Fruit fly (Drosophila melanogaster): ENCODE results near the gene CG13251.

Gene CG13251

DNA sequence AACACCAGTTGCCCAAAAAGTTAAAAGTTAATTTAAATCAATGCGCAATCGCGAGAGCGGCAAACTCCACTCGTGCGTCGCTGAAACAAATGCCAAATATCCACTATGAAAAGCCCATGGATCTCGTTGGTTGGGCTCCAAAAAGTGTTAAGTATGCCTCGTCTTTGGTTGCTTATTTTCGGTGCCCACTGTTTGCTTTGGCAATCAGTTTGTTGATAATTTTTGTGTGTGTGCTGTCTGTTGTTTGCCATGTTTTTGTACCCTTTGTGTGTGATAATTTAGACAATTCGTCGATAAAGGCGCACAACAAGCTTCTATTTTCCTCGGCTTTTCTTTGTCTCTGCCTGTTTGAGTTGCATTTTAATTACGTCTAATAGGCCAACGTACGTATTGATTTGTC is 27.0 kb downstream of the CG13251 start (continued):
- TF ChIP-seq CG13424 (tag; optimal IDR thresholded peaks at IDR 0.05) (peak; percentile 13), wek (GFP tag; optimal IDR thresholded peaks at IDR 0.05) (peak; percentile 41), Jarid2 (GFP tag; optimal IDR thresholded peaks at IDR 0.05) (peak; percentile 30), Xrp1 (GFP tag; IDR thresholded peaks at IDR 0.05) (peak; percentile 41), CG17385 (GFP tag; optimal IDR thresholded peaks at IDR 0.05) (peak; percentile 10), CrebB (tag; optimal IDR thresholded peaks at IDR 0.05) (no peak), unpg (GFP tag; optimal IDR thresholded peaks at IDR 0.05) (peak; percentile 18), CoRest (tag; optimal IDR thresholded peaks at IDR 0.05) (peak; percentile 6), CG4282 (GFP tag; optimal IDR thresholded peaks at IDR 0.05) (no peak), Dip2 (GFP tag; IDR thresholded peaks at IDR 0.05) (no peak), CG1603 (tag; optimal IDR thresholded peaks at IDR 0.05) (peak; percentile 10), CG11456 (GFP tag; IDR thresholded peaks at IDR 0.05) (0 out of 3 replicates have a peak, but pooled peaks have one; percentile 39), HLH4C (GFP tag; IDR thresholded peaks at IDR 0.05; ENCODE audit: partially characterized antibody) (no peak), ATbp (GFP tag; optimal IDR thresholded peaks at IDR 0.05) (peak; percentile 61), mirr (GFP tag; optimal IDR thresholded peaks at IDR 0.05) (peak; percentile 59), Dref (GFP tag; IDR thresholded peaks at IDR 0.05) (no peak), dmrt99B (tag; optimal IDR thresholded peaks at IDR 0.05) (peak; percentile 40), CG1233 (GFP tag; optimal IDR thresholded peaks at IDR 0.05) (peak; percentile 53), bowl (GFP tag; IDR thresholded peaks at IDR 0.05) (no peak), CG10543 (GFP tag; optimal IDR thresholded peaks at IDR 0.05) (peak; percentile 21), C15 (GFP tag; IDR thresholded peaks at IDR 0.05) (no peak), PHDP (tag; optimal IDR thresholded peaks at IDR 0.05) (peak; percentile 15), CG6813 (GFP tag; optimal IDR thresholded peaks at IDR 0.05) (peak; percentile 25), CG4360 (GFP tag; IDR thresholded peaks at IDR 0.05) (no peak), Sox100B (GFP tag; optimal IDR thresholded peaks at IDR 0.05) (peak; percentile 42), CG6791 (GFP tag; IDR thresholded peaks at IDR 0.05; ENCODE audit: partially characterized antibody) (0 out of 3 replicates have a peak, but pooled peaks have one; percentile 30), HLH3B (GFP tag; IDR thresholded peaks at IDR 0.05) (peak; percentile 23; the same call in 1 of the 2 replicates), CG11723 (GFP tag; optimal IDR thresholded peaks at IDR 0.05) (peak; percentile 16), dpn (GFP tag; optimal IDR thresholded peaks at IDR 0.05) (no peak), fd102C (GFP tag; optimal IDR thresholded peaks at IDR 0.05) (no peak), CG10209 (GFP tag; optimal IDR thresholded peaks at IDR 0.05) (peak; percentile 18), Meics (GFP tag; optimal IDR thresholded peaks at IDR 0.05) (peak; percentile 33), Sox102F (GFP tag; optimal IDR thresholded peaks at IDR 0.05) (peak; percentile 16), hb (GFP tag; IDR thresholded peaks at IDR 0.05; ENCODE audit: partially characterized antibody) (no peak), CG11398 (GFP tag; optimal IDR thresholded peaks at IDR 0.05) (no peak), pan (optimal IDR thresholded peaks at IDR 0.05) (no peak), pan (GFP tag; optimal IDR thresholded peaks at IDR 0.05 in 1 of 2, IDR thresholded peaks at IDR 0.05 in 1 of 2) (peak in 1 of 2 experiments; percentile 42), CG6765 (GFP tag; optimal IDR thresholded peaks at IDR 0.05) (peak; percentile 19), Atf-2 (GFP tag; optimal IDR thresholded peaks at IDR 0.05) (no peak), CG4707 (GFP tag; optimal IDR thresholded peaks at IDR 0.05) (peak; percentile 9), CkIIα-i1 (GFP tag; IDR thresholded peaks at IDR 0.05) (no peak), CG15696 (tag; optimal IDR thresholded peaks at IDR 0.05) (peak; percentile 15), CG11247 (GFP tag; IDR thresholded peaks at IDR 0.05) (no peak), CG15601 (tag; optimal IDR thresholded peaks at IDR 0.05) (peak; percentile 40), Med (GFP tag) (peak; percentile 84), CG12104 (GFP tag; optimal IDR thresholded peaks at IDR 0.05) (no peak), CG2889 (GFP tag; IDR thresholded peaks at IDR 0.05) (no peak), grau (tag; optimal IDR thresholded peaks at IDR 0.05) (peak; percentile 50), CG7987 (GFP tag; optimal IDR thresholded peaks at IDR 0.05) (peak; percentile 11), seq (GFP tag; IDR thresholded peaks at IDR 0.05) (0 out of 2 replicates have a peak, but pooled peaks have one; percentile 29)
